Fruit fly (Drosophila melanogaster) whole organism, embryonic: Measurements from ENCODE around the gene Crg-1.

Experiments used
- Adf1 ChIP-seq: fragments of 200-800 bp; sonication (Bioruptor generic); IDR thresholded peaks from 2 replicates; pipeline ENCODE4 v1.3.6; 2022; ENCODE audit warnings: missing biosample characterization, missing genetic modification characterization
- Atf-2 ChIP-seq: fragments of 200-800 bp; sonication (Bioruptor generic); optimal IDR thresholded peaks from 2 replicates; lab custom pipeline; 2016; ENCODE audit warnings: missing biosample characterization, missing genetic modification characterization
- Atf6 ChIP-seq: fragments of 200-800 bp; sonication (Bioruptor generic); IDR thresholded peaks from 2 replicates; pipeline ENCODE4 v1.3.6; 2022; ENCODE audit warnings: missing biosample characterization, missing genetic modification characterization
- Bgb ChIP-seq: fragments of 200-800 bp; sonication (Bioruptor generic); IDR thresholded peaks from 2 replicates; pipeline ENCODE4 v1.3.6; 2022; ENCODE audit warnings: missing biosample characterization, missing genetic modification characterization; ENCODE audit not compliant: partially characterized antibody
- CG10267 ChIP-seq: fragments of 200-800 bp; sonication (Bioruptor generic); optimal IDR thresholded peaks from 2 replicates; lab custom pipeline; 2018; ENCODE audit warnings: missing biosample characterization, mild to moderate bottlenecking, missing genetic modification characterization, moderate library complexity
- CG11504 ChIP-seq: fragments of 200-800 bp; sonication (Bioruptor generic); optimal IDR thresholded peaks from 3 replicates; lab custom pipeline; 2019; ENCODE audit warnings: missing biosample characterization, mild to moderate bottlenecking, missing genetic modification characterization, moderate library complexity
- CG11695 ChIP-seq: fragments of 200-800 bp; sonication (Bioruptor generic); IDR thresholded peaks from 3 replicates; pipeline ENCODE4 v1.3.6; 2022; ENCODE audit warnings: missing biosample characterization, missing genetic modification characterization
- CG11696 ChIP-seq: fragments of 200-800 bp; sonication (Bioruptor generic); IDR thresholded peaks from 2 replicates; pipeline ENCODE4 v1.3.6; 2022; ENCODE audit warnings: missing biosample characterization, missing genetic modification characterization
- CG12236 ChIP-seq: fragments of 200-800 bp; sonication (Bioruptor generic); optimal IDR thresholded peaks from 2 replicates; lab custom pipeline; 2016; ENCODE audit warnings: missing biosample characterization, missing genetic modification characterization
- CG13624 ChIP-seq: fragments of 200-800 bp; sonication (Bioruptor generic); optimal IDR thresholded peaks from 2 replicates; lab custom pipeline; 2016; ENCODE audit warnings: missing biosample characterization, missing genetic modification characterization
- CG13894 ChIP-seq: fragments of 200-800 bp; sonication (Bioruptor generic); optimal IDR thresholded peaks from 3 replicates; lab custom pipeline; 2018; ENCODE audit warnings: missing biosample characterization, mild to moderate bottlenecking, missing genetic modification characterization, moderate library complexity
- CG14014 ChIP-seq: fragments of 200-800 bp; sonication (Bioruptor generic); IDR thresholded peaks from 2 replicates; pipeline ENCODE4 v1.3.6; 2022; ENCODE audit warnings: missing biosample characterization, missing genetic modification characterization
- CG15269 ChIP-seq: fragments of 200-800 bp; sonication (Bioruptor generic); optimal IDR thresholded peaks from 2 replicates; lab custom pipeline; 2018; ENCODE audit warnings: missing biosample characterization, mild to moderate bottlenecking, missing genetic modification characterization, moderate library complexity
- CG1602 ChIP-seq: fragments of 200-800 bp; sonication (Bioruptor generic); optimal IDR thresholded peaks from 3 replicates; lab custom pipeline; 2016; ENCODE audit warnings: missing biosample characterization, missing genetic modification characterization
- CG17359 ChIP-seq: fragments of 200-800 bp; sonication (Bioruptor generic); optimal IDR thresholded peaks from 3 replicates; lab custom pipeline; 2018; ENCODE audit warnings: missing biosample characterization, mild to moderate bottlenecking, missing genetic modification characterization, moderate library complexity
- CG17802 ChIP-seq: fragments of 200-800 bp; sonication (Bioruptor generic); optimal IDR thresholded peaks from 2 replicates; lab custom pipeline; 2018; ENCODE audit warnings: missing biosample characterization, mild to moderate bottlenecking, missing genetic modification characterization, moderate library complexity
- CG30403 ChIP-seq: fragments of 200-800 bp; sonication (Bioruptor generic); optimal IDR thresholded peaks from 3 replicates; lab custom pipeline; 2016; ENCODE audit warnings: missing biosample characterization, missing genetic modification characterization
- CG43689 ChIP-seq: fragments of 200-800 bp; sonication (Bioruptor generic); IDR thresholded peaks from 2 replicates; pipeline ENCODE4 v1.3.6; 2022; ENCODE audit warnings: missing biosample characterization, missing genetic modification characterization
- CG6813 ChIP-seq: fragments of 200-800 bp; sonication (Bioruptor generic); optimal IDR thresholded peaks from 2 replicates; lab custom pipeline; 2017; ENCODE audit warnings: missing biosample characterization, missing genetic modification characterization, mild to moderate bottlenecking, moderate library complexity, missing genetic modification reagents
- CG7271 ChIP-seq: fragments of 200-800 bp; sonication (Bioruptor generic); optimal IDR thresholded peaks from 2 replicates; lab custom pipeline; 2018; ENCODE audit warnings: missing biosample characterization, mild to moderate bottlenecking, missing genetic modification characterization, moderate library complexity
- CG7963 ChIP-seq: fragments of 200-800 bp; sonication (Bioruptor generic); IDR thresholded peaks from 3 replicates; pipeline ENCODE4 v1.3.6; 2022; ENCODE audit warnings: missing biosample characterization, missing genetic modification characterization; ENCODE audit not compliant: partially characterized antibody
- Fer3 ChIP-seq: fragments of 200-800 bp; sonication (Bioruptor generic); optimal IDR thresholded peaks from 2 replicates; lab custom pipeline; 2018; ENCODE audit warnings: missing biosample characterization, mild to moderate bottlenecking, missing genetic modification characterization, moderate library complexity
- HmgZ ChIP-seq: fragments of 200-800 bp; sonication (Bioruptor generic); optimal IDR thresholded peaks from 2 replicates; lab custom pipeline; 2018; ENCODE audit warnings: missing biosample characterization, mild to moderate bottlenecking, missing genetic modification characterization
- Hmr ChIP-seq: fragments of 200-800 bp; sonication (Bioruptor generic); optimal IDR thresholded peaks from 3 replicates; lab custom pipeline; 2017; ENCODE audit warnings: mild to moderate bottlenecking, missing biosample characterization, missing genetic modification reagents, missing genetic modification characterization
- NC2β ChIP-seq: fragments of 200-800 bp; sonication (Bioruptor generic); optimal IDR thresholded peaks from 2 replicates; lab custom pipeline; 2016; ENCODE audit warnings: missing biosample characterization, missing genetic modification characterization
- Nf-YA ChIP-seq: fragments of 200-800 bp; sonication (Bioruptor generic); IDR thresholded peaks from 2 replicates; pipeline ENCODE4 v1.3.6; 2022; ENCODE audit warnings: missing biosample characterization, missing genetic modification characterization
- NfI ChIP-seq: fragments of 200-800 bp; sonication (Bioruptor generic); optimal IDR thresholded peaks from 3 replicates; lab custom pipeline; 2018; ENCODE audit warnings: missing biosample characterization, mild to moderate bottlenecking, missing genetic modification characterization, moderate library complexity
- Ptx1 ChIP-seq: fragments of 200-800 bp; sonication (Bioruptor generic); IDR thresholded peaks from 2 replicates; pipeline ENCODE4 v1.3.6; 2022; ENCODE audit warnings: missing biosample characterization, missing genetic modification characterization
- bsh ChIP-seq, 2 experiments: fragments of 200-800 bp; sonication (Bioruptor generic); optimal IDR thresholded peaks; 2 replicates each; lab custom pipeline; 2017 to 2018; ENCODE audit warnings: mild to moderate bottlenecking in 2 of 2, missing biosample characterization in 2 of 2, missing genetic modification characterization in 2 of 2, moderate library complexity in 1 of 2
- cad ChIP-seq: fragments of >200 bp; optimal IDR thresholded peaks from 2 replicates; lab custom pipeline; 2017; ENCODE audit warnings: missing biosample characterization, missing genetic modification characterization
- dpn ChIP-seq, 2 experiments: fragments of 200-800 bp; sonication (Bioruptor generic); optimal IDR thresholded peaks; 3 replicates each; lab custom pipeline; 2016; ENCODE audit warnings: missing biosample characterization in 2 of 2, missing genetic modification characterization in 2 of 2
- eve ChIP-seq, 2 experiments: fragments of >200 bp; optimal IDR thresholded peaks; 2 replicates each; lab custom pipeline; 2017; ENCODE audit warnings: missing biosample characterization in 2 of 2, missing genetic modification characterization in 2 of 2
- jing ChIP-seq: fragments of 200-800 bp; sonication (Bioruptor generic); optimal IDR thresholded peaks from 2 replicates; lab custom pipeline; 2018; ENCODE audit warnings: missing biosample characterization, mild to moderate bottlenecking, missing genetic modification characterization
- mam ChIP-seq: fragments of 200-800 bp; sonication (Bioruptor generic); optimal IDR thresholded peaks from 3 replicates; lab custom pipeline; 2016; ENCODE audit warnings: missing biosample characterization, missing genetic modification characterization
- nom ChIP-seq: fragments of 200-800 bp; sonication (Bioruptor generic); optimal IDR thresholded peaks from 2 replicates; lab custom pipeline; 2017; ENCODE audit warnings: missing biosample characterization, missing genetic modification characterization, mild to moderate bottlenecking, moderate library complexity, missing genetic modification reagents
- odd ChIP-seq: fragments of 200-800 bp; sonication (Bioruptor generic); optimal IDR thresholded peaks from 2 replicates; lab custom pipeline; 2017; ENCODE audit warnings: missing biosample characterization, mild to moderate bottlenecking, missing genetic modification characterization
- stwl ChIP-seq: fragments of 200-800 bp; sonication (Bioruptor generic); optimal IDR thresholded peaks from 3 replicates; lab custom pipeline; 2018; ENCODE audit warnings: missing biosample characterization, mild to moderate bottlenecking, missing genetic modification characterization, moderate library complexity
- unpg ChIP-seq: fragments of 200-800 bp; sonication (Bioruptor generic); optimal IDR thresholded peaks from 3 replicates; lab custom pipeline; 2018; ENCODE audit warnings: missing biosample characterization, mild to moderate bottlenecking, missing genetic modification characterization, moderate library complexity
- zen2 ChIP-seq: fragments of 200-800 bp; sonication (Bioruptor generic); IDR thresholded peaks from 3 replicates; pipeline ENCODE4 v1.3.6; 2022; ENCODE audit warnings: missing biosample characterization, missing genetic modification characterization; ENCODE audit not compliant: partially characterized antibody

The Crg-1 gene

DNA sequence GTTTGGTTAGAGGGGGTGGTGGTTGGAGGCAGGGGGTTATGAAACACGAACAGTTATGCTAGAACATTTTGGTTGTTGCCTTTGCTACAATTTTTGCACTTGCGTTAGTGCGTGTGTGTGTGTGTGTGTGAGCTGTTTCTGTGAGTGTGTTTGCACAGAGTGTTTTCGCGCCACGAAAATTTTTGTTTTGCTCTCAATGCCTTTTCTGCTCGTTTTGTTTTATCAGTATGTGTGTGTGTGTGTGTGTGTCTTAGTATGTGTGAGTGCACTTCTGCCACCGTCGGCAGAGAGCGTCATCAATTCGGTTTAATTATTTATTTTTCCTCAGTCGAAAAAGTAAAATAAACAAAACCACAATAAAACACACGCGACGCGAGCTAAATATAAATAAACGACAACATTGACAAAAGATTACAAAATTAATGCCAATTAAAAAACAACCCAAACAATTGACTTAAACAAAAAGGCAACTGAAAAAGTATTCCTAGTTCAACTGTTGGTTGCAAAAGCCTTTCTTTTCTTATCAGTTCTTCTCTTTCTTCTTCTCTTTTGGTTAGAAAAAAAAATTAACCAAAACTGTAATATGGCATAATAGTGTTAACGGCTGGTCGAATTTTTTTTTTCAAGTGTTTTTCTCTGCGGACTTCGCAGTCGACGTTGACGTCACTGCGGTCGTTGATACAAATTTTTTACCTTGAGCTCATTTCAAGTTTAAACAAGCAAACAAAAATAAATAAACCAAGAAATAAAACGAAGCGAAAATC is 31.5 kb upstream of the Crg-1 start (continued):
- TF ChIP-seq Bgb (no peak), CG13624 (GFP tag; lab: Kevin White, UChicago) (peak; percentile 48), CG7963 (no peak), eve (GFP tag; optimal IDR thresholded peaks at IDR 0.05; lab: Kevin White, UChicago) (peak in 1 of 2 experiments; percentile 50), Fer3 (tag; lab: Kevin White, UChicago) (peak; percentile 22), CG11695 (peak; percentile 58; the same call in 1 of the 3 replicates), NfI (peak; percentile 25), CG43689 (GFP tag; lab: Robert Waterston, UW) (no peak), odd (GFP tag; lab: Kevin White, UChicago) (no peak), Atf-2 (GFP tag; lab: Kevin White, UChicago) (peak; percentile 25), CG14014 (GFP tag; lab: Robert Waterston, UW) (no peak; the same call in 1 of the 2 replicates), CG17359 (tag; lab: Kevin White, UChicago) (peak; percentile 11), CG12236 (GFP tag; lab: Kevin White, UChicago) (no peak), CG15269 (tag; lab: Kevin White, UChicago) (peak; percentile 59), CG30403 (GFP tag; lab: Kevin White, UChicago) (peak; percentile 39), dpn (GFP tag; optimal IDR thresholded peaks at IDR 0.05; lab: Kevin White, UChicago) (peak; percentile 4 to 33), nom (peak; percentile 71), jing (GFP tag; lab: Kevin White, UChicago) (no peak), HmgZ (tag; lab: Kevin White, UChicago) (no peak), Nf-YA (GFP tag; lab: Robert Waterston, UW) (no peak), CG6813 (no peak), Atf6 (GFP tag; lab: Robert Waterston, UW) (peak; percentile 22; the same call in 1 of the 2 replicates), unpg (GFP tag; lab: Kevin White, UChicago) (peak; percentile 23), CG11504 (tag; lab: Kevin White, UChicago) (peak; percentile 61), zen2 (GFP tag; lab: Robert Waterston, UW) (no peak), CG10267 (tag; lab: Kevin White, UChicago) (no peak), cad (GFP tag; lab: Kevin White, UChicago) (no peak), mam (peak; percentile 45), CG1602 (GFP tag; lab: Kevin White, UChicago) (no peak), CG11696 (GFP tag; lab: Robert Waterston, UW) (0 out of 2 replicates have a peak, but pooled peaks have one; percentile 17), CG7271 (tag; lab: Kevin White, UChicago) (no peak), Adf1 (GFP tag; lab: Robert Waterston, UW) (peak; percentile 59), NC2β (GFP tag; lab: Kevin White, UChicago) (no peak), Hmr (GFP tag; lab: Kevin White, UChicago) (peak; percentile 43), Ptx1 (GFP tag; lab: Robert Waterston, UW) (peak; percentile 19; the same call in 1 of the 2 replicates), bsh (GFP tag; optimal IDR thresholded peaks at IDR 0.05; lab: Kevin White, UChicago) (peak in 1 of 2 experiments; percentile 30), CG13894 (tag; lab: Kevin White, UChicago) (no peak), stwl (tag; lab: Kevin White, UChicago) (no peak), CG17802 (no peak)
